Fruit fly (Drosophila melanogaster): ENCODE data around the gene OtopLa.

The OtopLa gene

dm6 chrX:5695958-5696357 is 47.7 kb upstream of the OtopLa start (continued):
- TF ChIP-seq CG11456 (GFP tag; IDR thresholded peaks at IDR 0.05) (peak; percentile 56; the same call in 1 of the 3 replicates), GATAe (GFP tag; conservative IDR thresholded peaks at IDR 0.05) (no peak), CG8924 (tag; optimal IDR thresholded peaks at IDR 0.05) (peak; percentile 74), dimm (GFP tag; IDR thresholded peaks at IDR 0.05) (no peak), CG6813 (GFP tag; optimal IDR thresholded peaks at IDR 0.05) (no peak), ara (GFP tag; IDR thresholded peaks at IDR 0.05) (no peak), pros (GFP tag; optimal IDR thresholded peaks at IDR 0.05) (no peak), BEAF-32 (GFP tag; optimal IDR thresholded peaks at IDR 0.05) (peak; percentile 72), CG1602 (GFP tag; optimal IDR thresholded peaks at IDR 0.05) (no peak), crc (GFP tag; optimal IDR thresholded peaks at IDR 0.05) (no peak), dmrt11E (tag; optimal IDR thresholded peaks at IDR 0.05) (no peak), CG1603 (tag; optimal IDR thresholded peaks at IDR 0.05) (peak; percentile 30), yki (optimal IDR thresholded peaks at IDR 0.05) (no peak), Lim3 (GFP tag; IDR thresholded peaks at IDR 0.05) (no peak), gsb (GFP tag; IDR thresholded peaks at IDR 0.05) (no peak), Atf6 (GFP tag; IDR thresholded peaks at IDR 0.05) (no peak), lbe (GFP tag; optimal IDR thresholded peaks at IDR 0.05) (no peak), CG43689 (GFP tag; IDR thresholded peaks at IDR 0.05) (no peak), sug (tag; optimal IDR thresholded peaks at IDR 0.05) (peak; percentile 45), CG15011 (GFP tag; optimal IDR thresholded peaks at IDR 0.05) (no peak)

- TF ChIP-seq CG13287 (GFP tag; IDR thresholded peaks at IDR 0.05; ENCODE audit: partially characterized antibody): peak; percentile 82
- TF ChIP-seq CG6689 (GFP tag; IDR thresholded peaks at IDR 0.05): no peak
- no peak for TF ChIP-seq NfI (GFP tag; optimal IDR thresholded peaks at IDR 0.05)
- no peak for TF ChIP-seq CG12071 (GFP tag; optimal IDR thresholded peaks at IDR 0.05)
- TF ChIP-seq Dll (GFP tag; IDR thresholded peaks at IDR 0.05; ENCODE audit: partially characterized antibody): peak; percentile 76
- TF ChIP-seq Dad (GFP tag; optimal IDR thresholded peaks at IDR 0.05): no peak
- no peak for TF ChIP-seq danr (GFP tag; IDR thresholded peaks at IDR 0.05)
- 0 out of 4 replicates have a peak, but pooled peaks have one; percentile 71 for TF ChIP-seq chinmo (GFP tag; IDR thresholded peaks at IDR 0.05; ENCODE audit: partially characterized antibody)
- TF ChIP-seq unc-4 (GFP tag; IDR thresholded peaks at IDR 0.05; ENCODE audit: partially characterized antibody): peak; percentile 71
- no peak for TF ChIP-seq unpg (GFP tag; optimal IDR thresholded peaks at IDR 0.05)
- TF ChIP-seq bigmax (GFP tag; optimal IDR thresholded peaks at IDR 0.05): no peak
- TF ChIP-seq CG5953 (GFP tag; IDR thresholded peaks at IDR 0.05): no peak
- TF ChIP-seq HLH4C (GFP tag; IDR thresholded peaks at IDR 0.05; ENCODE audit: partially characterized antibody): peak; percentile 82
- TF ChIP-seq Dp (GFP tag; optimal IDR thresholded peaks at IDR 0.05): peak; percentile 86
- TF ChIP-seq NC2β (GFP tag; optimal IDR thresholded peaks at IDR 0.05): no peak
- no peak for TF ChIP-seq CG4360 (GFP tag; IDR thresholded peaks at IDR 0.05)
- TF ChIP-seq CG17186 (GFP tag; optimal IDR thresholded peaks at IDR 0.05): peak; percentile 8
- peak; percentile 68 for TF ChIP-seq CG2116 (GFP tag; optimal IDR thresholded peaks at IDR 0.05)
- TF ChIP-seq CG17829 (tag; optimal IDR thresholded peaks at IDR 0.05): no peak
- TF ChIP-seq mld (GFP tag; IDR thresholded peaks at IDR 0.05; ENCODE audit: partially characterized antibody): peak; percentile 83
- TF ChIP-seq CG18599 (GFP tag; optimal IDR thresholded peaks at IDR 0.05): no peak
- peak; percentile 14 for TF ChIP-seq gfzf (GFP tag; optimal IDR thresholded peaks at IDR 0.05)
- peak; percentile 73; the same call in 2 of the 3 replicates for TF ChIP-seq Opbp (GFP tag; IDR thresholded peaks at IDR 0.05; ENCODE audit: partially characterized antibody)
- TF ChIP-seq Hmx (GFP tag; optimal IDR thresholded peaks at IDR 0.05): no peak
- TF ChIP-seq Doc3 (GFP tag; IDR thresholded peaks at IDR 0.05; ENCODE audit: partially characterized antibody): peak; percentile 58
- peak; percentile 84 for TF ChIP-seq CG7963 (GFP tag; IDR thresholded peaks at IDR 0.05; ENCODE audit: partially characterized antibody)
- TF ChIP-seq knrl (GFP tag; IDR thresholded peaks at IDR 0.05; ENCODE audit: partially characterized antibody): no peak
- TF ChIP-seq dm (GFP tag; optimal IDR thresholded peaks at IDR 0.05): no peak
- TF ChIP-seq stwl (tag; optimal IDR thresholded peaks at IDR 0.05): peak; percentile 25
- TF ChIP-seq nerfin-2 (GFP tag; IDR thresholded peaks at IDR 0.05; ENCODE audit: partially characterized antibody): peak; percentile 73
Observed at dm6 chrX:5695035-5695434, 46.7 kb upstream of the OtopLa start, which contains the start of gene CG3149. CG3149 (minus strand) TSS chrX:5695205.
